Worm (Caenorhabditis elegans): ENCODE results near the gene rap-2.

The rap-2 gene

DNA sequence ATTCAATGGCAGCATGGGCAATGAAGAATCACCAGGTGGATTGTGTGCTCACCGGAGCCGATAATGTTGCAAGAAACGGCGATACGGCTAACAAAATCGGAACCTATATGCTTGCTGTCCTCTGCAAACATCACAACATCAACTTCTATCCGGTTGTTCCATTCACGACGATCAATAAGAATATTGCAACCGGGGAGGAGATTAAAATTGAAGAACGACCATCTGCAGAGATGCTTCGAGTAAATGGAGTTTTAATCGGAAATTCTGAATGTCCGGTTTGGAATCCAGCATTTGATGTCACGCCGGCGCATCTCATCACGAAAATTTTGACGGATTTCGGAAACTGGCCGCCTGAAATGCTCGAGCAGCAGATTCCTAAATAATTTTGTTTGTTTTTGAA is 19.8 kb upstream of the rap-2 start (continued):
- TF ChIP-seq nhr-237 (tag; optimal IDR thresholded peaks at IDR 0.05) (no peak), zip-4 (GFP tag; optimal IDR thresholded peaks at IDR 0.05) (no peak), elt-3 (tag; optimal IDR thresholded peaks at IDR 0.05) (no peak), ceh-63 (GFP tag; optimal IDR thresholded peaks at IDR 0.05) (peak; percentile 48), fkh-4 (tag; optimal IDR thresholded peaks at IDR 0.05; ENCODE audit: borderline replicate concordance) (no peak), hlh-17 (GFP tag; optimal IDR thresholded peaks at IDR 0.05; ENCODE audit: borderline replicate concordance) (no peak), egl-27 (tag; optimal IDR thresholded peaks at IDR 0.05) (no peak), aly-2 (tag; optimal IDR thresholded peaks at IDR 0.05) (peak; percentile 84), nhr-85 (tag) (no peak), sox-4 (tag; optimal IDR thresholded peaks at IDR 0.05) (no peak), nhr-77 (tag; optimal IDR thresholded peaks at IDR 0.05) (no peak), tbx-2 (tag; optimal IDR thresholded peaks at IDR 0.05) (no peak), pax-3 (tag; optimal IDR thresholded peaks at IDR 0.05) (peak; percentile 30), blmp-1 (tag; optimal IDR thresholded peaks at IDR 0.05) (no peak), F16B12.6 (tag; optimal IDR thresholded peaks at IDR 0.05) (no peak)

DNA sequence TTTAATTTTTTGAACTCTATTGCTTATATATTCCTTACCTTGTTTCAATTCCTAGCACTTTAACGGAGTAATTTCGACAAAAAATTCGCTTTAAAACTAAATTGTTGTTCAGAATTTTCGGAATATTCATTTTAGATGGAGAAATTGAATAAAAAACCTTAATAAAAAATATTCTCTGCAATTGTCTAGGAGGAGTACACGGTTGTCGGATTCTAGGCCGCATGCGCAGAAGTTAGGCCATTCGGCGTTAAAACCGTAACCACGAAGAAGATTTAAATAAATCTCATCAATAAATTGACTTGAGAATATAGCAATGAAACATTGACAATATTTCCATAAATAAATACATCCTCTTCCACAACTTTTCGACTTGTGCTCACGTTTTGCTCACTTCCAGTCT is 18.4 kb upstream of the rap-2 start, which contains the start of the genes C01G10.10 and C01G10.9:
C01G10.10 (minus strand) TSS at position 151 of the 400 bp plus-strand sequence.
C01G10.9 (plus strand) TSS at position 240 of the 400 bp plus-strand sequence.
- TF ChIP-seq aly-2 (tag; optimal IDR thresholded peaks at IDR 0.05) (no peak), ces-1 (GFP tag; optimal IDR thresholded peaks at IDR 0.05) (no peak), nhr-20 (tag; optimal IDR thresholded peaks at IDR 0.05) (peak; percentile 85), ceh-90 (tag; optimal IDR thresholded peaks at IDR 0.05) (peak; percentile 92), nhr-71 (tag; optimal IDR thresholded peaks at IDR 0.05) (peak; percentile 87), egl-27 (tag; optimal IDR thresholded peaks at IDR 0.05) (no peak), unc-130 (tag; optimal IDR thresholded peaks at IDR 0.05) (peak; percentile 34), efl-1 (optimal IDR thresholded peaks at IDR 0.05) (peak; percentile 40 to 68), efl-1 (GFP tag; optimal IDR thresholded peaks at IDR 0.05 in 1 of 2) (peak; percentile 52 to 95), nhr-19 (GFP tag; conservative IDR thresholded peaks at IDR 0.05) (peak; percentile 73), swsn-7 (tag; optimal IDR thresholded peaks at IDR 0.05) (peak; percentile 83), mef-2 (tag; optimal IDR thresholded peaks at IDR 0.05) (no peak), hlh-4 (tag; optimal IDR thresholded peaks at IDR 0.05) (peak; percentile 80), sox-4 (tag; optimal IDR thresholded peaks at IDR 0.05) (peak; percentile 90), lir-3 (tag; optimal IDR thresholded peaks at IDR 0.05; ENCODE audit: poor library complexity) (peak; percentile 96), dsc-1 (tag; optimal IDR thresholded peaks at IDR 0.05) (peak; percentile 90), isw-1 (GFP tag; IDR thresholded peaks at IDR 0.05) (peak; percentile 46; the same call in 1 of the 2 replicates), grh-1 (GFP tag; IDR thresholded peaks at IDR 0.05) (0 out of 2 replicates have a peak, but pooled peaks have one; percentile 34), ztf-4 (tag; optimal IDR thresholded peaks at IDR 0.05) (no peak), F16B12.6 (tag; optimal IDR thresholded peaks at IDR 0.05) (no peak), ceh-63 (GFP tag; optimal IDR thresholded peaks at IDR 0.05) (no peak), lin-13 (GFP tag; optimal IDR thresholded peaks at IDR 0.05) (no peak), fkh-4 (tag; optimal IDR thresholded peaks at IDR 0.05; ENCODE audit: borderline replicate concordance) (peak; percentile 94), ztf-11 (tag; optimal IDR thresholded peaks at IDR 0.05) (peak in 1 of 2 experiments; percentile 95), tbx-2 (tag; optimal IDR thresholded peaks at IDR 0.05) (peak; percentile 87), unc-62 (GFP tag; optimal IDR thresholded peaks at IDR 0.05) (no peak), sptf-1 (tag; optimal IDR thresholded peaks at IDR 0.05) (no peak), snu-23 (GFP tag; optimal IDR thresholded peaks at IDR 0.05) (peak; percentile 86), lin-35 (GFP tag; optimal IDR thresholded peaks at IDR 0.05) (peak; percentile 21 to 46), fkh-10 (GFP tag; optimal IDR thresholded peaks at IDR 0.05) (no peak), nhr-28 (tag; optimal IDR thresholded peaks at IDR 0.05) (no peak), zip-4 (GFP tag; optimal IDR thresholded peaks at IDR 0.05) (peak; percentile 20), rnt-1 (tag; optimal IDR thresholded peaks at IDR 0.05) (peak; percentile 97), unc-30 (tag; optimal IDR thresholded peaks at IDR 0.05) (no peak), nhr-90 (tag; optimal IDR thresholded peaks at IDR 0.05; ENCODE audit: poor library complexity) (peak; percentile 92), pag-3 (tag; optimal IDR thresholded peaks at IDR 0.05; ENCODE audit: borderline replicate concordance, insufficient read depth) (no peak), snpc-4 (tag; optimal IDR thresholded peaks at IDR 0.05) (peak; percentile 50), irx-1 (tag; optimal IDR thresholded peaks at IDR 0.05) (peak; percentile 93), fos-1 (tag; optimal IDR thresholded peaks at IDR 0.05) (no peak), mab-9 (GFP tag; IDR thresholded peaks at IDR 0.05) (peak; percentile 78; the same call in 1 of the 2 replicates), ama-1 (optimal IDR thresholded peaks at IDR 0.05) (no peak), vab-15 (tag; optimal IDR thresholded peaks at IDR 0.05) (no peak), nhr-85 (tag) (peak; percentile 93), fkh-8 (tag; optimal IDR thresholded peaks at IDR 0.05) (peak; percentile 53)
